Fruit fly (Drosophila melanogaster): ENCODE data around the gene kek5.

dm6 chrX:19316583-19316982 lies 36.4 kb upstream of the kek5 start:
- TF ChIP-seq toe (GFP tag; optimal IDR thresholded peaks at IDR 0.05) (no peak), Hr96 (GFP tag; optimal IDR thresholded peaks at IDR 0.05) (no peak), CG1620 (GFP tag; optimal IDR thresholded peaks at IDR 0.05) (no peak), Clk (GFP tag; optimal IDR thresholded peaks at IDR 0.05) (no peak), CG7045 (GFP tag; optimal IDR thresholded peaks at IDR 0.05) (no peak), CG33017 (tag; optimal IDR thresholded peaks at IDR 0.05) (no peak), CG5204 (GFP tag; optimal IDR thresholded peaks at IDR 0.05) (no peak), CG11617 (GFP tag; optimal IDR thresholded peaks at IDR 0.05) (no peak)

All from whole organism, adult.